Worm (Caenorhabditis elegans) whole organism, L1 larva: Measurements from ENCODE around the gene F43G6.8.

ENCODE experiments used
- C04F5.9 ChIP-seq: sonication (generic microtip); optimal IDR thresholded peaks from 2 replicates; lab custom pipeline; 2016; ENCODE audit warnings: missing genetic modification characterization, missing compliant biosample characterization
- C16A3.4 ChIP-seq: fragments of 150-350 bp; optimal IDR thresholded peaks from 2 replicates; lab custom pipeline; 2014; ENCODE audit warnings: missing biosample characterization, missing genetic modification characterization
- ama-1 ChIP-seq: fragments of 150-350 bp; optimal IDR thresholded peaks from 2 replicates; lab custom pipeline; 2014
- blmp-1 ChIP-seq: fragments of 150-350 bp; optimal IDR thresholded peaks from 2 replicates; lab custom pipeline; 2014; ENCODE audit warnings: missing biosample characterization, missing genetic modification characterization
- ceh-8 ChIP-seq: fragments of 200-800 bp; sonication (Bioruptor generic); optimal IDR thresholded peaks from 2 replicates; lab custom pipeline; 2018; ENCODE audit warnings: mild to moderate bottlenecking, missing genetic modification characterization, moderate library complexity, missing compliant biosample characterization
- ceh-88 ChIP-seq: fragments of 200-800 bp; sonication (Bioruptor generic); IDR thresholded peaks from 2 replicates; pipeline ENCODE4 v1.3.6; 2022; ENCODE audit warnings: missing genetic modification characterization, missing compliant biosample characterization
- ceh-90 ChIP-seq: sonication (generic microtip); optimal IDR thresholded peaks from 2 replicates; lab custom pipeline; 2016; ENCODE audit warnings: missing genetic modification characterization, missing compliant biosample characterization
- dpl-1 ChIP-seq, 3 experiments: fragments of 150-350 bp in 2 of 3; sonication (generic microtip) in 1 of 3; optimal IDR thresholded peaks; 2 replicates each; lab custom pipeline; 2014 to 2017; ENCODE audit warnings: missing biosample characterization in 3 of 3, missing genetic modification characterization in 3 of 3, missing genetic modification reagents in 3 of 3
- dsc-1 ChIP-seq: sonication (generic microtip); optimal IDR thresholded peaks from 2 replicates; lab custom pipeline; 2016; ENCODE audit warnings: mild to moderate bottlenecking, missing genetic modification characterization, missing compliant biosample characterization
- efl-1 ChIP-seq, 4 experiments: fragments of 150-350 bp; optimal IDR thresholded peaks in 3 of 4; peaks in 1 of 4; 1 replicate in 1 of 4; 2 replicates in 3 of 4; lab custom pipeline; 2014; ENCODE audit warnings: missing biosample characterization in 2 of 4, missing genetic modification characterization in 2 of 4, missing genetic modification reagents in 2 of 4
- efl-3 ChIP-seq: fragments of 200-800 bp; sonication (Bioruptor generic); optimal IDR thresholded peaks from 2 replicates; lab custom pipeline; 2018; ENCODE audit warnings: mild to moderate bottlenecking, missing genetic modification characterization, missing compliant biosample characterization
- elt-3 ChIP-seq, 6 experiments: fragments of 150-350 bp in 1 of 6; sonication (generic microtip); optimal IDR thresholded peaks; 2 replicates each; lab custom pipeline; 2017 to 2018; ENCODE audit warnings: missing biosample characterization in 6 of 6, missing genetic modification characterization in 6 of 6, inconsistent platforms in 1 of 6
- ets-5 ChIP-seq: fragments of 200-800 bp; sonication (Bioruptor generic); IDR thresholded peaks from 2 replicates; pipeline ENCODE4 v1.3.6; 2022; ENCODE audit warnings: missing genetic modification characterization, missing compliant biosample characterization
- fkh-10 ChIP-seq: sonication (generic microtip); optimal IDR thresholded peaks from 2 replicates; lab custom pipeline; 2017; ENCODE audit warnings: missing biosample characterization, missing genetic modification reagents, missing genetic modification characterization
- fkh-4 ChIP-seq: sonication (generic microtip); optimal IDR thresholded peaks from 2 replicates; lab custom pipeline; 2016; ENCODE audit warnings: missing compliant biosample characterization, missing genetic modification characterization, borderline replicate concordance
- fkh-8 ChIP-seq: sonication (generic microtip); optimal IDR thresholded peaks from 2 replicates; lab custom pipeline; 2016; ENCODE audit warnings: mild to moderate bottlenecking, missing genetic modification characterization, missing compliant biosample characterization
- fos-1 ChIP-seq: fragments of 150-350 bp; optimal IDR thresholded peaks from 2 replicates; lab custom pipeline; 2014; ENCODE audit warnings: missing biosample characterization, missing genetic modification characterization
- hlh-17 ChIP-seq: fragments of 200-800 bp; sonication (Bioruptor generic); optimal IDR thresholded peaks from 2 replicates; lab custom pipeline; 2018; ENCODE audit warnings: missing genetic modification characterization, mild to moderate bottlenecking, missing compliant biosample characterization, moderate library complexity, borderline replicate concordance
- hlh-4 ChIP-seq: sonication (generic microtip); optimal IDR thresholded peaks from 2 replicates; lab custom pipeline; 2016; ENCODE audit warnings: mild to moderate bottlenecking, missing genetic modification characterization, missing compliant biosample characterization
- isw-1 ChIP-seq: fragments of 200-800 bp; sonication (Bioruptor generic); IDR thresholded peaks from 2 replicates; pipeline ENCODE4 v1.3.6; 2022; ENCODE audit warnings: missing genetic modification characterization, missing compliant biosample characterization
- jun-1 ChIP-seq: fragments of 150-350 bp; optimal IDR thresholded peaks from 2 replicates; lab custom pipeline; 2014; ENCODE audit warnings: missing biosample characterization, missing genetic modification reagents, missing genetic modification characterization
- lin-13 ChIP-seq: fragments of 150-350 bp; optimal IDR thresholded peaks from 2 replicates; lab custom pipeline; 2014; ENCODE audit warnings: missing biosample characterization, missing genetic modification reagents, missing genetic modification characterization
- lin-14 ChIP-seq: fragments of 200-800 bp; sonication (Bioruptor generic); optimal IDR thresholded peaks from 2 replicates; lab custom pipeline; 2018; ENCODE audit warnings: mild to moderate bottlenecking, missing genetic modification characterization, moderate library complexity, missing compliant biosample characterization
- lin-15B ChIP-seq: fragments of 150-350 bp; sonication (generic microtip); optimal IDR thresholded peaks from 3 replicates; lab custom pipeline; 2014; ENCODE audit warnings: missing biosample characterization, missing genetic modification characterization
- lsy-2 ChIP-seq, 2 experiments: fragments of 150-350 bp; optimal IDR thresholded peaks; 2 replicates each; lab custom pipeline; 2014; ENCODE audit warnings: missing biosample characterization in 2 of 2, missing genetic modification characterization in 2 of 2
- mab-9 ChIP-seq: fragments of 200-800 bp; sonication (Bioruptor generic); IDR thresholded peaks from 2 replicates; pipeline ENCODE4 v1.3.6; 2022; ENCODE audit warnings: missing genetic modification reagents, missing genetic modification characterization, missing compliant biosample characterization
- mef-2 ChIP-seq: fragments of 150-350 bp; optimal IDR thresholded peaks from 2 replicates; lab custom pipeline; 2014; ENCODE audit warnings: missing biosample characterization, missing genetic modification characterization
- mep-1 ChIP-seq: fragments of 150-350 bp; optimal IDR thresholded peaks from 2 replicates; lab custom pipeline; 2014; ENCODE audit warnings: missing biosample characterization, missing genetic modification characterization
- nhr-11 ChIP-seq: fragments of 150-350 bp; optimal IDR thresholded peaks from 2 replicates; lab custom pipeline; 2014; ENCODE audit warnings: missing biosample characterization, missing genetic modification characterization
- nhr-20 ChIP-seq: sonication (generic microtip); optimal IDR thresholded peaks from 2 replicates; lab custom pipeline; 2016; ENCODE audit warnings: mild to moderate bottlenecking, missing genetic modification characterization, missing compliant biosample characterization
- nhr-237 ChIP-seq: fragments of 150-350 bp; optimal IDR thresholded peaks from 2 replicates; lab custom pipeline; 2014; ENCODE audit warnings: missing biosample characterization, missing genetic modification characterization
- nhr-28 ChIP-seq: fragments of 150-350 bp; optimal IDR thresholded peaks from 2 replicates; lab custom pipeline; 2014; ENCODE audit warnings: missing biosample characterization, missing genetic modification characterization
- nhr-47 ChIP-seq: sonication (generic microtip); optimal IDR thresholded peaks from 2 replicates; lab custom pipeline; 2016; ENCODE audit warnings: mild to moderate bottlenecking, missing genetic modification characterization, moderate library complexity, missing compliant biosample characterization
- nhr-71 ChIP-seq: sonication (generic microtip); optimal IDR thresholded peaks from 2 replicates; lab custom pipeline; 2016; ENCODE audit warnings: mild to moderate bottlenecking, missing genetic modification characterization, moderate library complexity, missing compliant biosample characterization
- nhr-77 ChIP-seq: fragments of 150-350 bp; optimal IDR thresholded peaks from 2 replicates; lab custom pipeline; 2014; ENCODE audit warnings: missing biosample characterization, missing genetic modification characterization
- nhr-84 ChIP-seq: sonication (generic microtip); optimal IDR thresholded peaks from 2 replicates; lab custom pipeline; 2017; ENCODE audit warnings: missing biosample characterization, missing genetic modification characterization
- nhr-85 ChIP-seq: sonication (generic microtip); peaks from one replicate; lab custom pipeline; 2016; ENCODE audit warnings: missing genetic modification characterization, inconsistent platforms, missing compliant biosample characterization
- nhr-90 ChIP-seq: sonication (generic microtip); optimal IDR thresholded peaks from 2 replicates; lab custom pipeline; 2016; ENCODE audit warnings: mild to moderate bottlenecking, missing genetic modification characterization, missing compliant biosample characterization; ENCODE audit not compliant: poor library complexity
- pag-3 ChIP-seq: sonication (generic microtip); optimal IDR thresholded peaks from 2 replicates; lab custom pipeline; 2017; ENCODE audit warnings: missing genetic modification characterization, mild to moderate bottlenecking, missing compliant biosample characterization, antibody characterized with exemption, borderline replicate concordance; ENCODE audit not compliant: insufficient read depth
- pax-3 ChIP-seq: fragments of 200-800 bp; sonication (Bioruptor generic); optimal IDR thresholded peaks from 2 replicates; lab custom pipeline; 2018; ENCODE audit warnings: mild to moderate bottlenecking, missing genetic modification characterization, moderate library complexity, missing compliant biosample characterization
- pqm-1 ChIP-seq: sonication (generic microtip); optimal IDR thresholded peaks from 3 replicates; lab custom pipeline; 2017; ENCODE audit warnings: missing biosample characterization, missing genetic modification characterization
- rnt-1 ChIP-seq: sonication (generic microtip); optimal IDR thresholded peaks from 2 replicates; lab custom pipeline; 2016; ENCODE audit warnings: mild to moderate bottlenecking, missing genetic modification characterization, moderate library complexity, missing compliant biosample characterization
- snu-23 ChIP-seq: sonication (generic microtip); optimal IDR thresholded peaks from 2 replicates; lab custom pipeline; 2016; ENCODE audit warnings: missing genetic modification characterization, missing compliant biosample characterization
- sox-4 ChIP-seq: sonication (generic microtip); optimal IDR thresholded peaks from 2 replicates; lab custom pipeline; 2016; ENCODE audit warnings: missing genetic modification characterization, missing compliant biosample characterization
- sptf-1 ChIP-seq: fragments of 150-350 bp; optimal IDR thresholded peaks from 2 replicates; lab custom pipeline; 2014; ENCODE audit warnings: missing biosample characterization, missing genetic modification characterization
- sup-37 ChIP-seq: fragments of 200-800 bp; sonication (Bioruptor generic); optimal IDR thresholded peaks from 2 replicates; lab custom pipeline; 2018; ENCODE audit warnings: mild to moderate bottlenecking, missing genetic modification characterization, missing compliant biosample characterization
- swsn-7 ChIP-seq: sonication (generic microtip); optimal IDR thresholded peaks from 2 replicates; lab custom pipeline; 2016; ENCODE audit warnings: missing genetic modification characterization, missing compliant biosample characterization
- tlp-1 ChIP-seq: fragments of 150-350 bp; optimal IDR thresholded peaks from 2 replicates; lab custom pipeline; 2014; ENCODE audit warnings: missing biosample characterization, missing genetic modification characterization
- unc-30 ChIP-seq: sonication (generic microtip); optimal IDR thresholded peaks from 2 replicates; lab custom pipeline; 2017; ENCODE audit warnings: missing biosample characterization, missing genetic modification characterization
- unc-62 ChIP-seq: fragments of 150-350 bp; optimal IDR thresholded peaks from 2 replicates; lab custom pipeline; 2014; ENCODE audit warnings: missing biosample characterization, missing genetic modification reagents, missing genetic modification characterization
- unc-98 ChIP-seq: fragments of 200-800 bp; sonication (Bioruptor generic); IDR thresholded peaks from 2 replicates; pipeline ENCODE4 v1.3.6; 2022; ENCODE audit warnings: missing genetic modification characterization, missing compliant biosample characterization
- xbp-1 ChIP-seq: sonication (generic microtip); optimal IDR thresholded peaks from 2 replicates; lab custom pipeline; 2016; ENCODE audit warnings: missing genetic modification characterization, missing compliant biosample characterization
- zag-1 ChIP-seq: fragments of 150-350 bp; optimal IDR thresholded peaks from 2 replicates; lab custom pipeline; 2014; ENCODE audit warnings: missing biosample characterization, missing genetic modification characterization

Gene F43G6.8

ce11 chrII:11813895-11814369 is at the start of gene F43G6.8:
Gene F43G6.8, minus strand, starts transcription at chrII:11814092.
- no peak for TF ChIP-seq sup-37 (GFP tag; lab: Kevin White, UChicago)
- TF ChIP-seq unc-98 (GFP tag; lab: Robert Waterston, UW), result no peak
- TF ChIP-seq hlh-4 (tag; lab: Kevin White, UChicago), result no peak
- TF ChIP-seq ceh-90 (tag; lab: Kevin White, UChicago), result no peak
- 0 out of 2 replicates have a peak, but pooled peaks have one; percentile 19 for TF ChIP-seq isw-1 (GFP tag; lab: Robert Waterston, UW)
- no peak for TF ChIP-seq ceh-8 (GFP tag; lab: Kevin White, UChicago)
- no peak for TF ChIP-seq nhr-77
- peak; percentile 55 for TF ChIP-seq nhr-11 (tag; lab: Kevin White, UChicago)
- TF ChIP-seq sptf-1 (tag; lab: Kevin White, UChicago), result no peak
- TF ChIP-seq mep-1, result peak; percentile 71
- TF ChIP-seq unc-30 (tag; lab: Kevin White, UChicago), result no peak
- TF ChIP-seq nhr-237 (tag; lab: Kevin White, UChicago), result no peak
- TF ChIP-seq blmp-1 (tag; lab: Kevin White, UChicago), result peak; percentile 97
- no peak for TF ChIP-seq C04F5.9 (tag; lab: Kevin White, UChicago)
- TF ChIP-seq lin-14 (GFP tag; lab: Kevin White, UChicago), result peak; percentile 76
- TF ChIP-seq pqm-1 (tag; lab: Kevin White, UChicago), result no peak
- peak; percentile 52 for TF ChIP-seq ama-1 (lab: Kevin White, UChicago)
- TF ChIP-seq hlh-17, result no peak
- TF ChIP-seq xbp-1 (tag; lab: Kevin White, UChicago), result peak; percentile 18
- TF ChIP-seq ets-5 (GFP tag; lab: Robert Waterston, UW), result no peak
- peak; percentile 12 to 45 (median 35) for TF ChIP-seq dpl-1 (GFP tag; optimal IDR thresholded peaks at IDR 0.05; lab: Kevin White, UChicago)
- peak; percentile 59 for TF ChIP-seq nhr-20 (tag; lab: Kevin White, UChicago)
- peak in 1 of 6 experiments; percentile 30 for TF ChIP-seq elt-3 (tag; optimal IDR thresholded peaks at IDR 0.05; lab: Kevin White, UChicago)
- no peak for TF ChIP-seq sox-4 (tag; lab: Kevin White, UChicago)
- TF ChIP-seq fkh-10 (GFP tag; lab: Kevin White, UChicago), result no peak
- peak; percentile 56 for TF ChIP-seq rnt-1 (tag; lab: Kevin White, UChicago)
- no peak for TF ChIP-seq pax-3
- peak; percentile 35 for TF ChIP-seq swsn-7 (tag; lab: Kevin White, UChicago)
- peak; percentile 37 for TF ChIP-seq C16A3.4 (tag; lab: Kevin White, UChicago)
- TF ChIP-seq nhr-47 (tag; lab: Kevin White, UChicago), result peak; percentile 47
- no peak for TF ChIP-seq ceh-88 (GFP tag; lab: Robert Waterston, UW)
- no peak for TF ChIP-seq pag-3 (tag; lab: Kevin White, UChicago)
- TF ChIP-seq nhr-90 (tag; lab: Kevin White, UChicago), result no peak
- no peak for TF ChIP-seq lin-15B (tag; lab: Kevin White, UChicago)
- no peak for TF ChIP-seq nhr-85 (tag; lab: Kevin White, UChicago)
- peak; percentile 42 to 72 for TF ChIP-seq lsy-2 (tag; optimal IDR thresholded peaks at IDR 0.05; lab: Kevin White, UChicago)
- no peak for TF ChIP-seq fkh-4 (tag; lab: Kevin White, UChicago)
- no peak for TF ChIP-seq fos-1 (tag; lab: Kevin White, UChicago)
- peak; percentile 61 for TF ChIP-seq nhr-71 (tag; lab: Kevin White, UChicago)
- no peak for TF ChIP-seq dsc-1 (tag; lab: Kevin White, UChicago)
- TF ChIP-seq snu-23 (GFP tag; lab: Kevin White, UChicago), result peak; percentile 62
- TF ChIP-seq lin-13, result peak; percentile 21
- peak; percentile 12 for TF ChIP-seq jun-1 (tag; lab: Kevin White, UChicago)
- no peak for TF ChIP-seq zag-1 (tag; lab: Kevin White, UChicago)
- 0 out of 2 replicates have a peak, but pooled peaks have one; percentile 33 for TF ChIP-seq mab-9 (GFP tag; lab: Robert Waterston, UW)
- TF ChIP-seq efl-3 (GFP tag; lab: Kevin White, UChicago), result no peak
- no peak for TF ChIP-seq unc-62 (GFP tag; lab: Kevin White, UChicago)
- TF ChIP-seq fkh-8 (tag; lab: Kevin White, UChicago), result peak; percentile 75
- TF ChIP-seq nhr-28 (tag; lab: Kevin White, UChicago), result no peak
- TF ChIP-seq nhr-84, result no peak
- no peak for TF ChIP-seq mef-2
- TF ChIP-seq efl-1 (optimal IDR thresholded peaks at IDR 0.05; lab: Kevin White, UChicago), result peak; percentile 53 to 64
- TF ChIP-seq efl-1 (GFP tag; optimal IDR thresholded peaks at IDR 0.05 in 1 of 2; lab: Kevin White, UChicago), result peak; percentile 27 to 92
- TF ChIP-seq tlp-1 (tag; lab: Kevin White, UChicago), result no peak
